Worm (Caenorhabditis elegans) whole organism, young adult: ENCODE results near the gene scd-1.

Experiments
- C06A6.2 ChIP-seq: fragments of 200-800 bp; sonication (Bioruptor generic); conservative IDR thresholded peaks from 2 replicates; pipeline ENCODE4 v1.3.6; 2022; ENCODE audit warnings: missing genetic modification characterization, missing compliant biosample characterization
- C17E4.6 ChIP-seq: fragments of 200-800 bp; sonication (Bioruptor generic); IDR thresholded peaks from 2 replicates; pipeline ENCODE4 v1.3.6; 2022; ENCODE audit warnings: missing genetic modification reagents, missing genetic modification characterization, missing compliant biosample characterization
- F10E7.11 ChIP-seq: sonication (generic microtip); optimal IDR thresholded peaks from 2 replicates; lab custom pipeline; 2017; ENCODE audit warnings: mild to moderate bottlenecking, missing genetic modification characterization, moderate library complexity, missing compliant biosample characterization
- Y56A3A.18 ChIP-seq: fragments of 200-800 bp; sonication (Bioruptor generic); IDR thresholded peaks from 2 replicates; pipeline ENCODE4 v1.3.6; 2022; ENCODE audit warnings: missing genetic modification reagents, missing genetic modification characterization, missing compliant biosample characterization
- Y79H2A.3 ChIP-seq: fragments of 200-800 bp; sonication (Bioruptor generic); conservative IDR thresholded peaks from 2 replicates; pipeline ENCODE4 v1.3.6; 2022; ENCODE audit warnings: missing genetic modification reagents, missing genetic modification characterization, missing compliant biosample characterization
- ZK185.1 ChIP-seq: sonication (generic microtip); optimal IDR thresholded peaks from 2 replicates; lab custom pipeline; 2016; ENCODE audit warnings: mild to moderate bottlenecking, missing genetic modification characterization, missing compliant biosample characterization; ENCODE audit not compliant: poor library complexity, severe bottlenecking
- aptf-3 ChIP-seq: fragments of 200-800 bp; sonication (Bioruptor generic); IDR thresholded peaks from 2 replicates; pipeline ENCODE4 v1.3.6; 2022; ENCODE audit warnings: missing genetic modification characterization, missing compliant biosample characterization
- attf-3 ChIP-seq: fragments of 200-800 bp; sonication (Bioruptor generic); conservative IDR thresholded peaks from 2 replicates; pipeline ENCODE4 v1.3.6; 2022; ENCODE audit warnings: missing genetic modification reagents, missing genetic modification characterization, missing compliant biosample characterization
- cebp-1 ChIP-seq, 2 experiments: fragments of 200-800 bp in 1 of 2; sonication (Bioruptor generic) in 1 of 2; sonication (generic microtip) in 1 of 2; IDR thresholded peaks in 1 of 2; optimal IDR thresholded peaks in 1 of 2; 2 replicates each; pipeline versions ENCODE4 v1.3.6 to Lab custom; 2017 to 2022; ENCODE audit warnings: missing compliant biosample characterization in 2 of 2, missing genetic modification characterization in 2 of 2, mild to moderate bottlenecking in 1 of 2, missing genetic modification reagents in 1 of 2, moderate library complexity in 1 of 2
- cebp-2 ChIP-seq: fragments of 200-800 bp; sonication (Bioruptor generic); IDR thresholded peaks from 2 replicates; pipeline ENCODE4 v1.3.6; 2022; ENCODE audit warnings: missing genetic modification characterization, missing compliant biosample characterization
- ceh-100 ChIP-seq: fragments of 200-800 bp; sonication (Bioruptor generic); IDR thresholded peaks from 2 replicates; pipeline ENCODE4 v1.3.6; 2022; ENCODE audit warnings: missing genetic modification reagents, missing genetic modification characterization, missing compliant biosample characterization
- ceh-91 ChIP-seq: fragments of 200-800 bp; sonication (Bioruptor generic); IDR thresholded peaks from 2 replicates; pipeline ENCODE4 v1.3.6; 2022; ENCODE audit warnings: missing genetic modification reagents, missing genetic modification characterization, missing compliant biosample characterization
- die-1 ChIP-seq: sonication (generic microtip); optimal IDR thresholded peaks from 2 replicates; lab custom pipeline; 2016; ENCODE audit warnings: missing genotype, mild to moderate bottlenecking, missing genetic modification characterization, missing compliant biosample characterization
- dox-1 ChIP-seq: fragments of 200-800 bp; sonication (Bioruptor generic); IDR thresholded peaks from 2 replicates; pipeline ENCODE4 v1.3.6; 2022; ENCODE audit warnings: missing genetic modification reagents, missing genetic modification characterization, missing compliant biosample characterization
- efl-1 ChIP-seq: fragments of 150-350 bp; optimal IDR thresholded peaks from 2 replicates; lab custom pipeline; 2014; ENCODE audit warnings: missing biosample characterization, missing genetic modification reagents, missing genetic modification characterization
- ets-4 ChIP-seq: fragments of 200-800 bp; sonication (Bioruptor generic); optimal IDR thresholded peaks from 2 replicates; lab custom pipeline; 2018; ENCODE audit warnings: mild to moderate bottlenecking, missing genetic modification characterization, missing compliant biosample characterization
- fkh-3 ChIP-seq: sonication (generic microtip); optimal IDR thresholded peaks from 2 replicates; lab custom pipeline; 2016; ENCODE audit warnings: mild to moderate bottlenecking, missing genetic modification characterization, missing compliant biosample characterization
- hlh-12 ChIP-seq: sonication (generic microtip); optimal IDR thresholded peaks from 2 replicates; lab custom pipeline; 2016; ENCODE audit warnings: missing genetic modification characterization, missing compliant biosample characterization
- hsf-1 ChIP-seq: fragments of 200-800 bp; sonication (Bioruptor generic); IDR thresholded peaks from 2 replicates; pipeline ENCODE4 v1.3.6; 2022; ENCODE audit warnings: missing genetic modification reagents, missing genetic modification characterization, missing compliant biosample characterization
- lin-35 ChIP-seq, 3 experiments: fragments of 150-350 bp in 2 of 3; sonication (generic microtip) in 1 of 3; optimal IDR thresholded peaks; 2 replicates each; lab custom pipeline; 2014 to 2018; ENCODE audit warnings: missing biosample characterization in 3 of 3, missing genetic modification characterization in 3 of 3, missing genetic modification reagents in 3 of 3
- lir-1 ChIP-seq: fragments of 200-800 bp; sonication (Bioruptor generic); conservative IDR thresholded peaks from 2 replicates; pipeline ENCODE4 v1.3.6; 2022; ENCODE audit warnings: missing genetic modification reagents, missing genetic modification characterization, missing compliant biosample characterization
- mcd-1 ChIP-seq: fragments of 200-800 bp; sonication (Bioruptor generic); IDR thresholded peaks from 2 replicates; pipeline ENCODE4 v1.3.6; 2022; ENCODE audit warnings: missing genetic modification reagents, missing genetic modification characterization, missing compliant biosample characterization
- mel-28 ChIP-seq: sonication (generic microtip); optimal IDR thresholded peaks from 2 replicates; lab custom pipeline; 2016; ENCODE audit warnings: borderline replicate concordance, mild to moderate bottlenecking, missing genetic modification characterization, missing compliant biosample characterization
- nfya-1 ChIP-seq: sonication (generic microtip); optimal IDR thresholded peaks from 2 replicates; lab custom pipeline; 2017; ENCODE audit warnings: antibody characterized with exemption, missing compliant biosample characterization, missing genetic modification characterization, borderline replicate concordance; ENCODE audit not compliant: insufficient read depth
- nfya-2 ChIP-seq: fragments of 200-800 bp; sonication (Bioruptor generic); IDR thresholded peaks from 2 replicates; pipeline ENCODE4 v1.3.6; 2022; ENCODE audit warnings: missing genetic modification reagents, missing genetic modification characterization, missing compliant biosample characterization
- nhr-179 ChIP-seq: sonication (generic microtip); optimal IDR thresholded peaks from 2 replicates; lab custom pipeline; 2016; ENCODE audit warnings: mild to moderate bottlenecking, missing genetic modification characterization, missing compliant biosample characterization
- nhr-80 ChIP-seq: sonication (generic microtip); optimal IDR thresholded peaks from 2 replicates; lab custom pipeline; 2016; ENCODE audit warnings: missing genetic modification characterization, missing compliant biosample characterization
- rec-8 ChIP-seq, 2 experiments: sonication (generic microtip); optimal IDR thresholded peaks; 2 replicates each; lab custom pipeline; 2016; ENCODE audit warnings: mild to moderate bottlenecking in 2 of 2, missing genetic modification characterization in 2 of 2, missing genetic modification reagents in 2 of 2, missing genotype in 2 of 2, missing biosample characterization in 1 of 2, missing compliant biosample characterization in 1 of 2, moderate library complexity in 1 of 2
- rpc-1 ChIP-seq, 2 experiments: fragments of 150-350 bp in 1 of 2; sonication (generic microtip) in 1 of 2; optimal IDR thresholded peaks; 2 replicates each; lab custom pipeline; 2014 to 2018; ENCODE audit warnings: missing biosample characterization in 1 of 2, missing genetic modification characterization in 1 of 2, missing genetic modification reagents in 1 of 2, missing genotype in 1 of 2
- snpc-3.4 ChIP-seq: sonication (generic microtip); optimal IDR thresholded peaks from 2 replicates; lab custom pipeline; 2017; ENCODE audit warnings: missing genetic modification characterization, mild to moderate bottlenecking, missing compliant biosample characterization, antibody characterized with exemption, moderate library complexity, missing genotype, missing genetic modification reagents
- tbp1 ChIP-seq: fragments of 200-800 bp; sonication (Bioruptor generic); optimal IDR thresholded peaks from 2 replicates; lab custom pipeline; 2018; ENCODE audit warnings: mild to moderate bottlenecking, missing genetic modification characterization, missing compliant biosample characterization
- tbx-9 ChIP-seq: sonication (generic microtip); optimal IDR thresholded peaks from 2 replicates; lab custom pipeline; 2016; ENCODE audit warnings: borderline replicate concordance, missing genetic modification characterization, inconsistent platforms, missing compliant biosample characterization
- zfh-2 ChIP-seq: fragments of 200-800 bp; sonication (Bioruptor generic); conservative IDR thresholded peaks from 2 replicates; pipeline ENCODE4 v1.3.6; 2022; ENCODE audit warnings: missing genetic modification reagents, missing genetic modification characterization, missing compliant biosample characterization
- zim-3 ChIP-seq: sonication (generic microtip); optimal IDR thresholded peaks from 2 replicates; lab custom pipeline; 2017; ENCODE audit warnings: mild to moderate bottlenecking, missing genetic modification characterization, moderate library complexity, missing compliant biosample characterization
- ztf-22 ChIP-seq: fragments of 200-800 bp; sonication (Bioruptor generic); optimal IDR thresholded peaks from 2 replicates; lab custom pipeline; 2018; ENCODE audit warnings: mild to moderate bottlenecking, missing genetic modification characterization, moderate library complexity, missing compliant biosample characterization
- ztf-25 ChIP-seq: fragments of 200-800 bp; sonication (Bioruptor generic); IDR thresholded peaks from 2 replicates; pipeline ENCODE4 v1.3.6; 2022; ENCODE audit warnings: missing genetic modification reagents, missing genetic modification characterization, missing compliant biosample characterization

The scd-1 gene

ce11 chrX:12479027-12479426 lies 46.6 kb downstream of the scd-1 start:
- TF ChIP-seq rpc-1 (optimal IDR thresholded peaks at IDR 0.05; lab: Kevin White, UChicago) (no peak), rpc-1 (tag; optimal IDR thresholded peaks at IDR 0.05; lab: Kevin White, UChicago) (no peak), ceh-100 (GFP tag; lab: Robert Waterston, UW) (no peak), aptf-3 (GFP tag; lab: Robert Waterston, UW) (no peak), nhr-179 (tag; lab: Kevin White, UChicago) (no peak), ztf-25 (no peak), C06A6.2 (GFP tag; lab: Robert Waterston, UW) (no peak)

DNA sequence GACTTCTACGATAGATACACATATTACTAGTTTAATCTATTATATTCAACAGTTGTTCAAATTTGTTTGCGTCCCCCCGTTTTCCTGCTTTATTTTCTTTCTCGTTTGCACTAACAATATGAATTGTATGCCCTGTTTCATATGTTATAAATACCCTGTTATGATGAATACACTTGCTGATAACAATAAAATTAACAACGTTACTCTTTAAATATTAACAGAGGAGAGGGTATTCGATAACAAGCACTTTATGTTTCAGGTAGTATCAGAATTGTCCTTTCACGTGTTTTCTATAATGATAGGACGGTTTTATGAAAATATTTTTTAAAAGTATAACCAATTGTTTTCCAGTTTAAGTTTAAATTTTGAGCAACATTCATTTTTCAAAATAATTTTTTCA lies 47.1 kb downstream of the scd-1 start:
- TF ChIP-seq cebp-1 (GFP tag; IDR thresholded peaks at IDR 0.05; lab: Robert Waterston, UW) = no peak
- TF ChIP-seq cebp-1 (tag; optimal IDR thresholded peaks at IDR 0.05; lab: Kevin White, UChicago) = no peak
- no peak for TF ChIP-seq Y79H2A.3 (GFP tag; lab: Robert Waterston, UW)

ce11 chrX:12477341-12477740 lies 48.2 kb downstream of the scd-1 start, which contains the start of gene F45E6.1:
Gene F45E6.1 (minus strand): TSS chrX:12477441.
- TF ChIP-seq efl-1 (no peak), dox-1 (GFP tag; lab: Robert Waterston, UW) (no peak), fkh-3 (no peak), hsf-1 (GFP tag; lab: Robert Waterston, UW) (no peak), attf-3 (GFP tag; lab: Robert Waterston, UW) (no peak), Y56A3A.18 (GFP tag; lab: Robert Waterston, UW) (no peak), cebp-2 (GFP tag; lab: Robert Waterston, UW) (no peak), nhr-80 (tag; lab: Kevin White, UChicago) (no peak), tbx-9 (no peak), ztf-22 (no peak), C17E4.6 (GFP tag; lab: Robert Waterston, UW) (no peak), aptf-3 (GFP tag; lab: Robert Waterston, UW) (no peak)

DNA sequence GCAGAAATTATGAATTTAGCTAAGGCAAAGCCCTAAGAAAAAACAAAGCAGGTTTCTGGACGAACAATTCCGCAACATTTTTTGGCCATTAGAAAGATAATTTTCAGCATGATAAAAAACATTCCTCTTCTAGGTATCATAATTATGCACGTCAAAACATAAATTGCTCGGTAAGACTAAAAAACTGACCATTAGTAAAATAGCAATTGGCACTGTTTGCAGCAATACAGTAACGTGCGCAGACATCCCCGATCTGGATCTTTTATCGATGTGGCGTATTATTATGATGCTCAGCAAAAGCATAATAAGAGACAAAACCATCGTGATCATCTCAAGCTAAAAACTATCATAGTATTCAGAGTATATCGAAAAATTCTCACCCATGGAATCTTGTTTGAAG lies 49.2 kb downstream of the scd-1 start:
- TF ChIP-seq ZK185.1 (tag; lab: Kevin White, UChicago) = no peak
- no peak for TF ChIP-seq lir-1 (GFP tag; lab: Robert Waterston, UW)
- TF ChIP-seq F10E7.11 = no peak
- TF ChIP-seq ceh-91 (GFP tag; lab: Robert Waterston, UW) = no peak

- TF ChIP-seq tbp1 (GFP tag; lab: Kevin White, UChicago) = no peak
- TF ChIP-seq C17E4.6 (GFP tag; lab: Robert Waterston, UW) = no peak
- TF ChIP-seq zim-3 (tag; lab: Kevin White, UChicago) = no peak
- TF ChIP-seq nfya-1 (tag; lab: Kevin White, UChicago) = no peak
- no peak for TF ChIP-seq zfh-2 (GFP tag; lab: Robert Waterston, UW)
- TF ChIP-seq nfya-2 (GFP tag; lab: Robert Waterston, UW) = no peak
- no peak for TF ChIP-seq die-1 (tag; lab: Kevin White, UChicago)
- TF ChIP-seq mel-28 (tag; lab: Kevin White, UChicago) = no peak
- TF ChIP-seq hlh-12 (tag; lab: Kevin White, UChicago) = no peak
- TF ChIP-seq ets-4 (GFP tag; lab: Kevin White, UChicago) = no peak
- TF ChIP-seq mcd-1 = no peak
- TF ChIP-seq ceh-91 (GFP tag; lab: Robert Waterston, UW) = no peak
- TF ChIP-seq nhr-179 (tag; lab: Kevin White, UChicago) = no peak
- no peak for TF ChIP-seq lin-35 (GFP tag; optimal IDR thresholded peaks at IDR 0.05; lab: Kevin White, UChicago)
- no peak for TF ChIP-seq snpc-3.4 (tag; lab: Kevin White, UChicago)
- no peak for TF ChIP-seq dox-1 (GFP tag; lab: Robert Waterston, UW)
- no peak for TF ChIP-seq rec-8 (tag; optimal IDR thresholded peaks at IDR 0.05; lab: Kevin White, UChicago)
Observed at ce11 chrX:12472232-12472631, 53.4 kb downstream of the scd-1 start.
